Worm (Caenorhabditis elegans): Measurements from ENCODE around the gene nhr-118.

nhr-118 gene

DNA sequence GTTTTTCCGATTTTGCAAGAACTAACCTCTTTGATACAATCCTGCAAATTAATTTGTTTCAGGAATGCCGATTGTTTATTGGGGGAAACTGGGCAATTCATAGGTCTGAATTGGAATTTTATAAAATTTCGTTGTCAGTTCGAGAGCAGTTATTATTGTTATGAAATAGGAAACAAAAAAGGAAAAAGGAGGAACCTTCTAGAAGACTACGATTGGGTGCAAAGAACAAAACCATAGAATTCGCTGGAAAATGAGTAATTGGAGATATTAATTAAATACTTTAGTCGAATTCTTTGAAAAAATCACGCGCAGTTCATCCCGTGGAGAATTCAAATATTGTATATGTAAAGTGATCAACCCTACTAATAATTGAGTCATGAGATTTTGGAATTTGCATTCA is 20.2 kb upstream of the nhr-118 start, which contains the start of gene F13A2.9:
TSS of gene F13A2.9 (minus strand) at position 101 of the 400 bp plus-strand sequence.
- no peak for TF ChIP-seq nhr-67 (tag; optimal IDR thresholded peaks at IDR 0.05)
- TF ChIP-seq nhr-77 (tag; optimal IDR thresholded peaks at IDR 0.05) = no peak
- TF ChIP-seq lsy-12 (tag; optimal IDR thresholded peaks at IDR 0.05) = no peak
- no peak for TF ChIP-seq hmg-11 (tag; optimal IDR thresholded peaks at IDR 0.05)
- TF ChIP-seq lin-39 (tag; optimal IDR thresholded peaks at IDR 0.05) = no peak
- TF ChIP-seq elt-1 (tag; optimal IDR thresholded peaks at IDR 0.05) = no peak
- no peak for TF ChIP-seq ceh-16 (tag; optimal IDR thresholded peaks at IDR 0.05)
- no peak for TF ChIP-seq snpc-4 (tag; optimal IDR thresholded peaks at IDR 0.05)
- no peak for TF ChIP-seq nhr-25 (tag; optimal IDR thresholded peaks at IDR 0.05)
- TF ChIP-seq unc-39 (tag; optimal IDR thresholded peaks at IDR 0.05) = no peak
- no peak for TF ChIP-seq ZK546.5 (tag; optimal IDR thresholded peaks at IDR 0.05)
- no peak for TF ChIP-seq elt-3 (tag; optimal IDR thresholded peaks at IDR 0.05)
- no peak for TF ChIP-seq ceh-9 (tag; optimal IDR thresholded peaks at IDR 0.05)
- no peak for TF ChIP-seq ama-1 (optimal IDR thresholded peaks at IDR 0.05)
- TF ChIP-seq aly-2 (tag; optimal IDR thresholded peaks at IDR 0.05) = no peak
- no peak for TF ChIP-seq ceh-28 (tag; optimal IDR thresholded peaks at IDR 0.05)
- no peak for TF ChIP-seq mdl-1 (tag; optimal IDR thresholded peaks at IDR 0.05)

DNA sequence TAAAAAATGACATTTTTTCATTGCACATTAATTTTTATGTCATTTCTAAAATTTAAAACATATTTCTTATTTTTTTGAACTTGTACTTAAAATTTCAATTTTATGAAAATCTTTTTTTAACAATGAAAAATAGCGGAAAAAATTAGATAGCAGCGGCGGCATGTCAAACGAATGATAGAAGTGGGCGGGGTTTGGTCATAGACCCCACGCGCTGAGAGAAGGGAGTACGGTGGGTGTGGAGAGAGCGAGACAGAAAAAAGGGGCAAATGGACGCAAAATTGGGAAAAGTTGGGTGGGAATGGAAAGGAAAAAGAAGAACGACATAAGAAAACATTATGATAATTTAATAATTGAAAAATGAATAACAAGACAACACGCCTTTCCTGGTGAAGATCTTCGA is 19.7 kb upstream of the nhr-118 start:
- no peak for TF ChIP-seq nhr-43 (tag; optimal IDR thresholded peaks at IDR 0.05; ENCODE audit: poor library complexity, severe bottlenecking)
- TF ChIP-seq sea-2 (GFP tag; optimal IDR thresholded peaks at IDR 0.05) = no peak
- TF ChIP-seq tbx-2 (tag; optimal IDR thresholded peaks at IDR 0.05) = no peak
- peak; percentile 93 for TF ChIP-seq nfya-1 (tag; optimal IDR thresholded peaks at IDR 0.05; ENCODE audit: insufficient read depth)
- TF ChIP-seq egl-5 (tag; optimal IDR thresholded peaks at IDR 0.05) = no peak

DNA sequence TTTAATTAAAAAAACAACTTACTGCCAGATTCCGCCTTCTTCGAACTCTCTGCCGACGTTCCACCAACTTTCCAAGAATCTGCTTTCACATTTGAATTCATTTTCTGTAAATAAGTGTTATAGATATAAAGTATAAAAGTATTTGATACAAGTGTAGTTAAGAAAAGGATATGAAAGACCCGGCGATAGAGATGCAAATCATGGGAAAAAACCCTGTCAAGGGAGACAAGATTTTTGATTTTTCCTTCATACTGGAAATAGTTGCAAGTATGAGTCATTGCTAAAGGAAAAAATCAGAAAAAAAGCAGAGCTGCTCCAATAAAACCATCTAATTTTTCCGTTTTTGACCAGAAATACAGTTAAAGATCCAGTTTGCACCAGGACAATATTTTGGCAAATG is 11.4 kb upstream of the nhr-118 start, which contains the start of gene F13A2.3:
TSS of gene F13A2.3 (minus strand) at position 101 of the 400 bp plus-strand sequence.
- no peak for TF ChIP-seq snpc-4 (tag; optimal IDR thresholded peaks at IDR 0.05)

DNA sequence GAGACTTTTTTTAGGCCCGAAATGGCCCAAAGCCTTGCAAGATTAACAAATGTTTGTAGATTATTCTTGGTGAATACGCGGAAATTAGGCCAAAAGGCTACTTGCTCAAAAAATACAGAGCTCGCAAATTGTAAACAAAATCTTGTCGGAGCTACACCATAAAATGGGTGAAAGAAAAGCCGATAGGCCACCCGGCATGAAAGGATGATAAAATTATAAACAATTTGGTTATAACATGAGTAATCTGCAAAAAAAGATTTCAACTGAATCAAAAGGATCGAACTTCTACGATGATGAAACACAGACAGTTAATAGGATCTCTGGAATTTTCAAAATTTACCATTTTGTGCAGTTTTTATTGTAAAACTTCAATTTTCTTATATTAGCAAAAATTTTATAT is 9.5 kb upstream of the nhr-118 start:
- no peak for TF ChIP-seq pha-4 (tag; optimal IDR thresholded peaks at IDR 0.05)
- TF ChIP-seq mml-1 (tag; optimal IDR thresholded peaks at IDR 0.05) = no peak
- no peak for TF ChIP-seq ZK546.5 (tag; optimal IDR thresholded peaks at IDR 0.05)
- no peak for TF ChIP-seq ama-1 (optimal IDR thresholded peaks at IDR 0.05)
- no peak for TF ChIP-seq ceh-16 (tag; optimal IDR thresholded peaks at IDR 0.05)
- no peak for TF ChIP-seq nhr-11 (tag; optimal IDR thresholded peaks at IDR 0.05)
- TF ChIP-seq lin-15B (tag; optimal IDR thresholded peaks at IDR 0.05) = no peak
- no peak for TF ChIP-seq nhr-43 (tag; optimal IDR thresholded peaks at IDR 0.05; ENCODE audit: poor library complexity, severe bottlenecking)

DNA sequence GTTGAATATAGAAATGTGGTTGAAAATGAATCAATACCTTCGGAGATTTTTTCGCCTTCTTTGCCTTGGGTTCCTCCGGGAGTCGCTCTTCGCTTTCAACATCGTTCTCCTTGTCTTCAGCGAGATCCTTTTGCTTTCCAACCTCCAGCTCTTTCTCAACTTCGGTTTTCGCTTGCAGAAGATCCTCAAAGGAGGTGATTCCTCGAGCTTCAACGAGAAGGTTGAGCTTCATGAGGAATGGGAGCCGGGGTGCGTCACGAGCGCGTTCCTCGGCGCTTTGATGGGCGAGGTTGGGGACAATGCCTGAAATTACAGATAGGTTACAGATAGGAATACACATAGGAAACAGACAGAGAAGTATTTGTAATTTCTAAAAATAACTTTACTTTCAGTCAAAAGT is 8.7 kb upstream of the nhr-118 start:
- TF ChIP-seq snpc-4 (tag; optimal IDR thresholded peaks at IDR 0.05) (no peak), R02D3.7 (tag; optimal IDR thresholded peaks at IDR 0.05) (no peak), egl-27 (tag; optimal IDR thresholded peaks at IDR 0.05) (no peak), nhr-28 (tag; optimal IDR thresholded peaks at IDR 0.05) (no peak), ama-1 (optimal IDR thresholded peaks at IDR 0.05) (no peak), zag-1 (tag; optimal IDR thresholded peaks at IDR 0.05) (no peak), ceh-28 (tag; optimal IDR thresholded peaks at IDR 0.05) (no peak), ztf-4 (tag; optimal IDR thresholded peaks at IDR 0.05) (no peak), eor-1 (tag; optimal IDR thresholded peaks at IDR 0.05) (no peak)

DNA sequence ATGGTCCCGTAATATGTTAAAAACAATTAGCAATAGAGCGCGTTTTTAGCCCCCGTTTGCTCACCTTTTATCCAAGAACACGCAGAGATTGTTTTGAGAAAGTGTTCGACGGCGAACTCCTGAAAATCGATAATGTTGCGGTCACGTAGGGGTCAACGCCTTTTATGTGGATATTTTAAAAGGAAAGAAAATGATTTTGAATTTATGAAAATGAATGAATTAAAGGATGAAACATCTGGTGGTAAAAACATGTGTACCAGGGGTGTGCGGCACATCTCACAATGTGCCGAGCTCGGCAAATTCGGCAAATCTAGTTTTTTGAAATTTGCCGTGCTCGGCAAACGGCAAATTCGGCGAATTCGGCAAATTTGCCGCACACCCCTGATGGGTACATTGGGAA is 7.5 kb upstream of the nhr-118 start, which contains the start of gene F13A2.4:
TSS of gene F13A2.4 (minus strand) at position 101 of the 400 bp plus-strand sequence.
- no peak for TF ChIP-seq fkh-10 (GFP tag; optimal IDR thresholded peaks at IDR 0.05)
- no peak for TF ChIP-seq jun-1 (tag; optimal IDR thresholded peaks at IDR 0.05)
- TF ChIP-seq lin-39 (tag; optimal IDR thresholded peaks at IDR 0.05) = no peak
- no peak for TF ChIP-seq fkh-2 (tag; optimal IDR thresholded peaks at IDR 0.05)
- TF ChIP-seq lin-15B (tag; optimal IDR thresholded peaks at IDR 0.05) = no peak
- no peak for TF ChIP-seq eor-1 (tag; optimal IDR thresholded peaks at IDR 0.05)
- TF ChIP-seq nhr-12 (tag; optimal IDR thresholded peaks at IDR 0.05) = no peak
- TF ChIP-seq ceh-82 (tag; optimal IDR thresholded peaks at IDR 0.05) = no peak
- TF ChIP-seq egl-27 (tag; optimal IDR thresholded peaks at IDR 0.05) = no peak
- no peak for TF ChIP-seq mml-1 (tag; optimal IDR thresholded peaks at IDR 0.05)
- TF ChIP-seq unc-39 (tag; optimal IDR thresholded peaks at IDR 0.05) = no peak
- no peak for TF ChIP-seq nhr-67 (tag; optimal IDR thresholded peaks at IDR 0.05)

All from whole organism, L3 larva.